Worm (Caenorhabditis elegans) whole organism, L1 larva: Measurements from ENCODE around the gene slc-17.7.

ENCODE experiments used
- dpl-1 ChIP-seq, 3 experiments: fragments of 150-350 bp in 2 of 3; sonication (generic microtip) in 1 of 3; optimal IDR thresholded peaks; 2 replicates each; lab custom pipeline; 2014 to 2017; ENCODE audit warnings: missing biosample characterization in 3 of 3, missing genetic modification characterization in 3 of 3, missing genetic modification reagents in 3 of 3
- egl-27 ChIP-seq, 2 experiments: fragments of 150-350 bp in 1 of 2; sonication (generic microtip); optimal IDR thresholded peaks; 3 replicates each; lab custom pipeline; 2017 to 2018; ENCODE audit warnings: missing biosample characterization in 2 of 2, missing genetic modification characterization in 2 of 2, missing genetic modification reagents in 2 of 2
- fkh-8 ChIP-seq: sonication (generic microtip); optimal IDR thresholded peaks from 2 replicates; lab custom pipeline; 2016; ENCODE audit warnings: mild to moderate bottlenecking, missing genetic modification characterization, missing compliant biosample characterization
- lin-35 ChIP-seq, 2 experiments: fragments of 150-350 bp; optimal IDR thresholded peaks; 2 replicates each; lab custom pipeline; 2014; ENCODE audit warnings: missing biosample characterization in 2 of 2, missing genetic modification characterization in 2 of 2, missing genetic modification reagents in 2 of 2
- mep-1 ChIP-seq: fragments of 150-350 bp; optimal IDR thresholded peaks from 2 replicates; lab custom pipeline; 2014; ENCODE audit warnings: missing biosample characterization, missing genetic modification characterization
- nhr-237 ChIP-seq: fragments of 150-350 bp; optimal IDR thresholded peaks from 2 replicates; lab custom pipeline; 2014; ENCODE audit warnings: missing biosample characterization, missing genetic modification characterization
- nhr-76 ChIP-seq: sonication (generic microtip); optimal IDR thresholded peaks from 2 replicates; lab custom pipeline; 2017; ENCODE audit warnings: missing biosample characterization, missing genetic modification characterization
- snpc-4 ChIP-seq: fragments of 150-350 bp; optimal IDR thresholded peaks from 2 replicates; lab custom pipeline; 2014; ENCODE audit warnings: missing biosample characterization, missing genetic modification characterization

DNA sequence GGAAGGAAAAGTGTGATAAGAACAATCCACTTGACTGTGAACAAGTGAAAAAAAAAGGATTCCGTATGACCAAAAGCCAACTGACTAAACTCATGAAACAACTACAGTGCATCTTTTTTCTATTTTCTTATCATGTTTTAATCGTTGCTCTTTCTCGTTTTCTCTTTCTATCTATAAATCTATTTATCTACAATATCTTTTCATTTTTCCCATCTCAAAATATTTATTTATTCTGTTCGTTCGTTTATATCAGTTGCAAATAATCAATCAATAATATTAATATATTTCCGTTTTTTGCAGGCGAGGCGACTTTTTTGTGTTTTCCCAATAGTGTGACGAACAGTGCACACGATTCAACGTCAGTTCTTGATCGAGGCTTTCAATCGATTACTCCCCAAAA lies 31.0 kb upstream of the slc-17.7 start, which contains the start of gene F44A2.5:
- TF ChIP-seq mep-1 (tag; lab: Kevin White, UChicago) (no peak), dpl-1 (GFP tag; optimal IDR thresholded peaks at IDR 0.05; lab: Kevin White, UChicago) (no peak), snpc-4 (tag; lab: Kevin White, UChicago) (no peak), fkh-8 (no peak), nhr-76 (tag; lab: Kevin White, UChicago) (no peak), lin-35 (GFP tag; optimal IDR thresholded peaks at IDR 0.05; lab: Kevin White, UChicago) (no peak), nhr-237 (tag; lab: Kevin White, UChicago) (no peak), egl-27 (tag; optimal IDR thresholded peaks at IDR 0.05; lab: Kevin White, UChicago) (no peak)
